Fruit fly (Drosophila melanogaster): ENCODE results near the gene Flad2.

The Flad2 gene

dm6 chr2L:13394903-13395302 is 17.4 kb upstream of the Flad2 start, which contains the start of gene RpL24 (continued):
- peak; percentile 91 for TF ChIP-seq CG10209 (GFP tag; optimal IDR thresholded peaks at IDR 0.05)
- TF ChIP-seq CG12659 (GFP tag; optimal IDR thresholded peaks at IDR 0.05) = peak; percentile 95
- TF ChIP-seq ssp (GFP tag; IDR thresholded peaks at IDR 0.05) = peak; percentile 31; the same call in 1 of the 2 replicates
- TF ChIP-seq H2.0 (GFP tag; IDR thresholded peaks at IDR 0.05) = peak; percentile 82
- TF ChIP-seq CG15073 (GFP tag; optimal IDR thresholded peaks at IDR 0.05) = no peak
- TF ChIP-seq schlank (tag; optimal IDR thresholded peaks at IDR 0.05) = peak; percentile 94
- TF ChIP-seq CG13775 (GFP tag; optimal IDR thresholded peaks at IDR 0.05) = peak; percentile 96
- TF ChIP-seq pfk (GFP tag; optimal IDR thresholded peaks at IDR 0.05) = peak; percentile 85
- TF ChIP-seq Atf-2 (GFP tag; optimal IDR thresholded peaks at IDR 0.05) = peak; percentile 83
- TF ChIP-seq CG17361 (GFP tag; IDR thresholded peaks at IDR 0.05) = peak; percentile 83
- no peak for TF ChIP-seq CG4404 (GFP tag; IDR thresholded peaks at IDR 0.05)
- TF ChIP-seq Bgb (GFP tag; IDR thresholded peaks at IDR 0.05; ENCODE audit: partially characterized antibody) = peak; percentile 29; the same call in 1 of the 2 replicates
- peak; percentile 90 for TF ChIP-seq ken (GFP tag; IDR thresholded peaks at IDR 0.05)
- peak; percentile 86 for TF ChIP-seq CG6254 (GFP tag; optimal IDR thresholded peaks at IDR 0.05)
- TF ChIP-seq CG17328 (GFP tag; IDR thresholded peaks at IDR 0.05) = peak; percentile 96
- TF ChIP-seq CG18262 (tag; optimal IDR thresholded peaks at IDR 0.05) = peak; percentile 82
- peak in 1 of 2 experiments; percentile 63 for TF ChIP-seq crp (GFP tag; optimal IDR thresholded peaks at IDR 0.05)
- peak; percentile 54 for TF ChIP-seq Myb (GFP tag; optimal IDR thresholded peaks at IDR 0.05)
- TF ChIP-seq MESR4 (GFP tag; optimal IDR thresholded peaks at IDR 0.05) = peak; percentile 100
- TF ChIP-seq dm (GFP tag; optimal IDR thresholded peaks at IDR 0.05) = peak; percentile 99
- TF ChIP-seq Lim3 (GFP tag; IDR thresholded peaks at IDR 0.05) = no peak
- TF ChIP-seq ham (GFP tag; IDR thresholded peaks at IDR 0.05) = peak; percentile 60; the same call in 1 of the 2 replicates
- no peak for TF ChIP-seq sc (optimal IDR thresholded peaks at IDR 0.05)
- peak; percentile 88 for TF ChIP-seq sc (GFP tag; optimal IDR thresholded peaks at IDR 0.05)
- TF ChIP-seq CG8281 (tag; optimal IDR thresholded peaks at IDR 0.05) = peak; percentile 66
- peak; percentile 80 to 87 for TF ChIP-seq Pdp1 (GFP tag; optimal IDR thresholded peaks at IDR 0.05)
- TF ChIP-seq p53 (GFP tag; optimal IDR thresholded peaks at IDR 0.05) = peak; percentile 88
- peak; percentile 87 for TF ChIP-seq CG3847 (GFP tag; IDR thresholded peaks at IDR 0.05)
- TF ChIP-seq cg (GFP tag; optimal IDR thresholded peaks at IDR 0.05) = no peak
- TF ChIP-seq CG7839 (tag; optimal IDR thresholded peaks at IDR 0.05) = peak; percentile 86
- TF ChIP-seq CG7745 (tag; optimal IDR thresholded peaks at IDR 0.05) = peak; percentile 40
- peak; percentile 72 for TF ChIP-seq CG7928 (GFP tag; optimal IDR thresholded peaks at IDR 0.05)
- peak; percentile 85 for TF ChIP-seq CG8290 (GFP tag; optimal IDR thresholded peaks at IDR 0.05)
- TF ChIP-seq CG8290 (tag; optimal IDR thresholded peaks at IDR 0.05) = peak; percentile 77 to 80
- TF ChIP-seq CG15696 (tag; optimal IDR thresholded peaks at IDR 0.05) = peak; percentile 50
- peak; percentile 82 for TF ChIP-seq E2f2 (GFP tag; IDR thresholded peaks at IDR 0.05)
- TF ChIP-seq Atf3 (GFP tag; optimal IDR thresholded peaks at IDR 0.05) = peak; percentile 72
- peak; percentile 92 for TF ChIP-seq lbe (GFP tag; optimal IDR thresholded peaks at IDR 0.05)
- TF ChIP-seq CG4820 (GFP tag; optimal IDR thresholded peaks at IDR 0.05) = peak; percentile 69
- peak; percentile 84 for TF ChIP-seq CG14710 (tag; optimal IDR thresholded peaks at IDR 0.05)
- peak; percentile 84; the same call in 2 of the 3 replicates for TF ChIP-seq CG6175 (GFP tag; IDR thresholded peaks at IDR 0.05)
- peak; percentile 88 for TF ChIP-seq lilli (GFP tag; optimal IDR thresholded peaks at IDR 0.05)
- TF ChIP-seq pum (GFP tag; optimal IDR thresholded peaks at IDR 0.05) = peak; percentile 59
- TF ChIP-seq CG7786 (GFP tag; optimal IDR thresholded peaks at IDR 0.05) = peak; percentile 56
- TF ChIP-seq gcm2 (GFP tag; optimal IDR thresholded peaks at IDR 0.05) = peak; percentile 90
- TF ChIP-seq gem (tag; optimal IDR thresholded peaks at IDR 0.05) = peak; percentile 80
- TF ChIP-seq CG34422 (GFP tag; IDR thresholded peaks at IDR 0.05) = peak; percentile 90; the same call in 2 of the 3 replicates
- peak; percentile 83 for TF ChIP-seq HLH54F (GFP tag; optimal IDR thresholded peaks at IDR 0.05)
- peak; percentile 69 for TF ChIP-seq CG8944 (GFP tag; optimal IDR thresholded peaks at IDR 0.05)
- TF ChIP-seq sens-2 (GFP tag; IDR thresholded peaks at IDR 0.05) = peak; percentile 91
- peak; percentile 67 for TF ChIP-seq Blimp-1 (GFP tag; optimal IDR thresholded peaks at IDR 0.05)

Data from whole organism, embryonic.